Fruit fly (Drosophila melanogaster) whole organism, prepupa: ENCODE results near the gene CG13002.
A peak's percentile ranks its signal among the peaks of the same experiment; 100 is the strongest.

Experiments
- Blimp-1 ChIP-seq: fragments of 200-800 bp; sonication (Bioruptor generic); optimal IDR thresholded peaks from 3 replicates; lab custom pipeline; 2017; ENCODE audit warnings: missing biosample characterization, missing genetic modification characterization, mild to moderate bottlenecking, moderate library complexity, missing genetic modification reagents
- CG10631 ChIP-seq: fragments of 200-800 bp; sonication (Bioruptor generic); optimal IDR thresholded peaks from 2 replicates; lab custom pipeline; 2016; ENCODE audit warnings: missing biosample characterization, missing genetic modification characterization
- CG11902 ChIP-seq: fragments of 200-800 bp; sonication (Bioruptor generic); optimal IDR thresholded peaks from 3 replicates; lab custom pipeline; 2016; ENCODE audit warnings: missing biosample characterization, missing genetic modification characterization
- CG15336 ChIP-seq: fragments of 200-800 bp; sonication (Bioruptor generic); IDR thresholded peaks from 2 replicates; pipeline ENCODE4 v1.3.6; 2022; ENCODE audit warnings: missing biosample characterization, missing genetic modification characterization
- CG1621 ChIP-seq: fragments of 200-800 bp; sonication (Bioruptor generic); optimal IDR thresholded peaks from 3 replicates; lab custom pipeline; 2018; ENCODE audit warnings: missing biosample characterization, mild to moderate bottlenecking, missing genetic modification characterization
- CG16779 ChIP-seq: fragments of 200-800 bp; sonication (Bioruptor generic); optimal IDR thresholded peaks from 3 replicates; lab custom pipeline; 2017; ENCODE audit warnings: missing biosample characterization, mild to moderate bottlenecking, missing genetic modification characterization
- CG3032 ChIP-seq: fragments of 200-800 bp; optimal IDR thresholded peaks from 2 replicates; lab custom pipeline; 2019; ENCODE audit warnings: missing biosample characterization, mild to moderate bottlenecking, missing genetic modification characterization, moderate library complexity
- CG32006 ChIP-seq: fragments of 200-800 bp; sonication (Bioruptor generic); optimal IDR thresholded peaks from 3 replicates; lab custom pipeline; 2017; ENCODE audit warnings: missing biosample characterization, mild to moderate bottlenecking, missing genetic modification characterization
- CG3919 ChIP-seq: fragments of 200-800 bp; sonication (Bioruptor generic); optimal IDR thresholded peaks from 3 replicates; lab custom pipeline; 2016; ENCODE audit warnings: missing biosample characterization, missing genetic modification characterization
- CG4318 ChIP-seq: fragments of 200-800 bp; sonication (Bioruptor generic); optimal IDR thresholded peaks from 3 replicates; lab custom pipeline; 2017; ENCODE audit warnings: missing biosample characterization, mild to moderate bottlenecking, missing genetic modification characterization
- CG6163 ChIP-seq: fragments of 200-800 bp; sonication (Bioruptor generic); IDR thresholded peaks from 3 replicates; pipeline ENCODE4 v1.3.6; 2022; ENCODE audit warnings: missing biosample characterization, missing genetic modification characterization
- CG6276 ChIP-seq: fragments of 200-800 bp; sonication (Bioruptor generic); optimal IDR thresholded peaks from 2 replicates; lab custom pipeline; 2017; ENCODE audit warnings: missing biosample characterization, mild to moderate bottlenecking, missing genetic modification characterization
- CG6808 ChIP-seq: fragments of 200-800 bp; sonication (Bioruptor generic); optimal IDR thresholded peaks from 3 replicates; lab custom pipeline; 2017; ENCODE audit warnings: missing biosample characterization, missing genetic modification characterization, mild to moderate bottlenecking, moderate library complexity, missing genetic modification reagents
- CG6854 ChIP-seq: fragments of 200-800 bp; sonication (Bioruptor generic); optimal IDR thresholded peaks from 2 replicates; lab custom pipeline; 2017; ENCODE audit warnings: missing biosample characterization, mild to moderate bottlenecking, missing genetic modification characterization
- CG7368 ChIP-seq: fragments of 200-800 bp; sonication (Bioruptor generic); optimal IDR thresholded peaks from 3 replicates; lab custom pipeline; 2016; ENCODE audit warnings: missing biosample characterization, missing genetic modification characterization
- CG8119 ChIP-seq: fragments of 200-800 bp; sonication (Bioruptor generic); IDR thresholded peaks from 3 replicates; pipeline ENCODE4 v1.3.6; 2022; ENCODE audit warnings: missing biosample characterization, missing genetic modification characterization
- CG8319 ChIP-seq: fragments of 200-800 bp; sonication (Bioruptor generic); optimal IDR thresholded peaks from 3 replicates; lab custom pipeline; 2016; ENCODE audit warnings: missing biosample characterization, missing genetic modification characterization
- CG8632 ChIP-seq: fragments of 200-800 bp; sonication (Bioruptor generic); optimal IDR thresholded peaks from 3 replicates; lab custom pipeline; 2016; ENCODE audit warnings: missing biosample characterization, missing genetic modification characterization
- CG9139 ChIP-seq: fragments of 200-800 bp; sonication (Bioruptor generic); optimal IDR thresholded peaks from 3 replicates; lab custom pipeline; 2017; ENCODE audit warnings: missing biosample characterization, mild to moderate bottlenecking, missing genetic modification characterization
- Eip75B ChIP-seq: fragments of 200-800 bp; sonication (Bioruptor generic); optimal IDR thresholded peaks from 3 replicates; lab custom pipeline; 2016; ENCODE audit warnings: missing biosample characterization, missing genetic modification characterization
- Eip93F ChIP-seq: fragments of 200-800 bp; sonication (Bioruptor generic); optimal IDR thresholded peaks from 2 replicates; lab custom pipeline; 2016; ENCODE audit warnings: missing biosample characterization, mild to moderate bottlenecking, missing genetic modification characterization
- Ets21C ChIP-seq: fragments of 200-800 bp; sonication (Bioruptor generic); optimal IDR thresholded peaks from 3 replicates; lab custom pipeline; 2016; ENCODE audit warnings: missing biosample characterization, missing genetic modification characterization
- Ets96B ChIP-seq: fragments of 200-800 bp; optimal IDR thresholded peaks from 2 replicates; lab custom pipeline; 2019; ENCODE audit warnings: missing biosample characterization, mild to moderate bottlenecking, missing genetic modification characterization, moderate library complexity
- Gug ChIP-seq: fragments of 200-800 bp; sonication (Bioruptor generic); IDR thresholded peaks from 2 replicates; pipeline ENCODE4 v1.3.6; 2022; ENCODE audit warnings: missing biosample characterization, missing genetic modification characterization
- Hr38 ChIP-seq: sonication (Bioruptor generic); optimal IDR thresholded peaks from 2 replicates; lab custom pipeline; 2016; ENCODE audit warnings: missing biosample characterization, missing genetic modification characterization
- Hr39 ChIP-seq: fragments of 200-800 bp; sonication (Bioruptor generic); optimal IDR thresholded peaks from 2 replicates; lab custom pipeline; 2016; ENCODE audit warnings: missing biosample characterization, missing genetic modification characterization
- Hr4 ChIP-seq: fragments of 200-800 bp; sonication (Bioruptor generic); optimal IDR thresholded peaks from 3 replicates; lab custom pipeline; 2016; ENCODE audit warnings: missing biosample characterization, missing genetic modification characterization
- Lpt ChIP-seq: fragments of 200-800 bp; sonication (Bioruptor generic); optimal IDR thresholded peaks from 3 replicates; lab custom pipeline; 2016; ENCODE audit warnings: missing biosample characterization, missing genetic modification characterization
- Met ChIP-seq: fragments of 200-800 bp; sonication (Bioruptor generic); optimal IDR thresholded peaks from 3 replicates; lab custom pipeline; 2016; ENCODE audit warnings: missing biosample characterization, missing genetic modification characterization
- OdsH ChIP-seq: fragments of 200-800 bp; sonication (Bioruptor generic); optimal IDR thresholded peaks from 3 replicates; lab custom pipeline; 2016; ENCODE audit warnings: missing biosample characterization, missing genetic modification characterization
- Sox102F ChIP-seq: fragments of 200-800 bp; sonication (Bioruptor generic); optimal IDR thresholded peaks from 2 replicates; lab custom pipeline; 2016; ENCODE audit warnings: missing biosample characterization, mild to moderate bottlenecking, missing genetic modification characterization
- acj6 ChIP-seq: fragments of 200-800 bp; sonication (Bioruptor generic); optimal IDR thresholded peaks from 3 replicates; lab custom pipeline; 2016; ENCODE audit warnings: missing biosample characterization, missing genetic modification characterization
- cyc ChIP-seq: fragments of 200-800 bp; sonication (Bioruptor generic); optimal IDR thresholded peaks from 3 replicates; lab custom pipeline; 2016; ENCODE audit warnings: missing biosample characterization, missing genetic modification characterization
- dac ChIP-seq: fragments of 200-800 bp; sonication (Bioruptor generic); optimal IDR thresholded peaks from 2 replicates; lab custom pipeline; 2017; ENCODE audit warnings: missing biosample characterization, mild to moderate bottlenecking, missing genetic modification characterization
- eg ChIP-seq: fragments of 200-800 bp; sonication (Bioruptor generic); IDR thresholded peaks from 3 replicates; pipeline ENCODE4 v1.3.6; 2022; ENCODE audit warnings: missing biosample characterization, missing genetic modification characterization
- esn ChIP-seq: fragments of 200-800 bp; sonication (Bioruptor generic); optimal IDR thresholded peaks from 2 replicates; lab custom pipeline; 2016; ENCODE audit warnings: missing biosample characterization, mild to moderate bottlenecking, missing genetic modification characterization, moderate library complexity
- fd59A ChIP-seq: fragments of 200-800 bp; sonication (Bioruptor generic); optimal IDR thresholded peaks from 2 replicates; lab custom pipeline; 2017; ENCODE audit warnings: missing biosample characterization, mild to moderate bottlenecking, missing genetic modification characterization, missing genetic modification reagents
- fd85E ChIP-seq: fragments of 200-800 bp; sonication (Bioruptor generic); optimal IDR thresholded peaks from 3 replicates; lab custom pipeline; 2016; ENCODE audit warnings: missing biosample characterization, missing genetic modification characterization
- lz ChIP-seq: fragments of 200-800 bp; sonication (Bioruptor generic); optimal IDR thresholded peaks from 3 replicates; lab custom pipeline; 2016; ENCODE audit warnings: missing biosample characterization, missing genetic modification characterization
- net ChIP-seq: fragments of 200-800 bp; sonication (Bioruptor generic); optimal IDR thresholded peaks from 3 replicates; lab custom pipeline; 2016; ENCODE audit warnings: missing biosample characterization, missing genetic modification characterization
- pdm3 ChIP-seq: fragments of 200-800 bp; sonication (Bioruptor generic); optimal IDR thresholded peaks from 3 replicates; lab custom pipeline; 2016; ENCODE audit warnings: missing biosample characterization, missing genetic modification characterization
- salr ChIP-seq, 2 experiments: fragments of 200-800 bp; sonication (Bioruptor generic); optimal IDR thresholded peaks; 3 replicates each; lab custom pipeline; 2016 to 2018; ENCODE audit warnings: missing biosample characterization in 2 of 2, missing genetic modification characterization in 2 of 2, mild to moderate bottlenecking in 1 of 2
- spab ChIP-seq: fragments of 200-800 bp; sonication (Bioruptor generic); optimal IDR thresholded peaks from 2 replicates; lab custom pipeline; 2017; ENCODE audit warnings: missing biosample characterization, mild to moderate bottlenecking, missing genetic modification characterization, missing genetic modification reagents
- ss ChIP-seq, 2 experiments: fragments of 200-800 bp; sonication (Bioruptor generic); optimal IDR thresholded peaks; 2 replicates in 1 of 2; 3 replicates in 1 of 2; lab custom pipeline; 2017 to 2018; ENCODE audit warnings: mild to moderate bottlenecking in 2 of 2, missing biosample characterization in 2 of 2, missing genetic modification characterization in 2 of 2, moderate library complexity in 1 of 2
- vri ChIP-seq: fragments of 200-800 bp; sonication (Bioruptor generic); optimal IDR thresholded peaks from 3 replicates; lab custom pipeline; 2016; ENCODE audit warnings: missing biosample characterization, mild to moderate bottlenecking, missing genetic modification characterization

CG13002 gene

DNA sequence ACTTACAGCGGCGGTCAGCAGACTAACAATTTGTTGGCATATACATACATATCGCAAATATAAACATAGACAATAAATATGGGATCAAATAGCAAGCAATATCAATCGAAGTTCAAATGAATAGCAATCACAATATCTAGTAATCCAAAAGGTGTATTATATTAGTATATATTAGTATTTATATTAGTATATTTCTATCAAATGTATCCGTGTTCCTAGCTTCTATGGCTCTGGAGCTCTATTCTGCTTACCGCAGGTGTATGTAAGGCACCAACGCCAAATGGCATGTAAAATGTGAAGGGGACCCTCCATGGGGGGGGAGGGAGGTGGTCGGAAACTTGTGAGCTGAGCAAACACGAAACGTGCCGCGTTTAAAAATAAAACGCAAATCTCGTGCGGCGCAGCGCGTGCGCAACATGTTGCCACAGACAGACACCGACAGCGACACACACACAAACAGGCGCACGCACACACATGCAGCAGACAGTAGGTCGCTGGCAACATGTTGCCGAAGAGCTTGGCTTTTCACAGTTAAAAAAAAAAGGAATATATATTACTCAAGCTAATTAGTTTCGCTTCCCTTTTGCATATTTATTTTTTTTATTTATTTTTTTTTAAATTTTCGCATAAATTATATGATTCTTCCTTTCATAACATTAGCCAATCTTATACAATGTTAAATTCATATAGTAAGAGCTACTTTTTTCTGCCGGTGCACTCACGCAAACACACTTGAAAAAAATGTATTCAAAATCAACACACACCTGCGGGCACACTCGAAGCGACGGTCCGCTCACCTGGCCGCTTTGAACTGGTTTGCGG, 41.1 kb downstream of the CG13002 start (continued):
- TF ChIP-seq CG16779 (peak; percentile 54), CG7368 (GFP tag; lab: Kevin White, UChicago) (peak; percentile 40), Eip75B (GFP tag; lab: Kevin White, UChicago) (peak; percentile 77), OdsH (GFP tag; lab: Kevin White, UChicago) (peak; percentile 75), Lpt (GFP tag; lab: Kevin White, UChicago) (peak; percentile 65), cyc (GFP tag; lab: Kevin White, UChicago) (peak; percentile 54), CG11902 (peak; percentile 37), Ets96B (tag; lab: Kevin White, UChicago) (peak; percentile 70), vri (peak; percentile 16), CG6808 (GFP tag; lab: Kevin White, UChicago) (peak; percentile 62)
- TF ChIP-seq, all 60 proteins: peak for 57

DNA sequence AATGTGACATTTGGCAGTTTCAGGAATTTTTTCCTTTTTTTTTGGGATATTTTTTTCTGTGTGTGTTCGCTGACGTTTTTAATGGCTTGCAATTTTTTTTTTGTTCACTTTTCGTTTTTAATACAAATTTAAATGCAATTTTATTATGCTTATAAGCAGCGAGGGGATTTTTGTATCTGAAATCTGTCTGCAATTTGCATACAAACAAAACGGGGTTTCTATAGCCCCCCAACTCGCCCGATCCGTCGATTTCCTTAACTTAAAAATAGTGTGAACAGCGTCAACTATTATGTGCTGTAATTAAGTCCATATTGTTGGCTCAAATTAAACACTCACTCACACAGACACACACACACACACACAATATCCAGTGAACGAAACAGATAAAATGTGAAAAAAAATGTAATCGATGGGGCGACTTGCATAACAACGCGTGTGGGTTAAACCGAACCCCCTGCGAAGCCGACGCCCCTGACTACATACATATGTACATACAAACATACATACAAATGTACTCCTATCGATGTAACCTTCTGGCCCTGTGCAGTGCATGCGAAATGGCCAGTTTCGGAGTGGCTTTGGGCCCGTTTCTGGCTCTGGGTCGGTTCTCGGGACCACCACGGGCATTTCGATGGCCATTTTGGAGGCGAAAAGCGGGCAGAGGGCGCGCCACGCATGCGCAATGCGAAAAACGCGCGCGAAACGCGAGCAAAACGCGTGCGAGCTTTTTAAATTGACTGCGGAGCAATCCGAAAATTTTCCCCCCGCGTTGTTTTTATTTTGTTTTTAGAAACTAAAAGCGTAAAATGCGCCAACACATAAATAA, 42.6 kb downstream of the CG13002 start:
- TF ChIP-seq Hr38 (GFP tag; lab: Kevin White, UChicago) (no peak), Hr39 (peak; percentile 47), CG15336 (GFP tag; lab: Robert Waterston, UW) (no peak), ss (GFP tag; optimal IDR thresholded peaks at IDR 0.05; lab: Kevin White, UChicago) (no peak), dac (GFP tag; lab: Kevin White, UChicago) (no peak), CG1621 (tag; lab: Kevin White, UChicago) (no peak), Ets21C (GFP tag; lab: Kevin White, UChicago) (no peak), spab (GFP tag; lab: Kevin White, UChicago) (no peak), Hr4 (GFP tag; lab: Kevin White, UChicago) (no peak), CG3032 (tag; lab: Kevin White, UChicago) (no peak), net (GFP tag; lab: Kevin White, UChicago) (no peak), CG11902 (no peak), Eip93F (GFP tag; lab: Kevin White, UChicago) (no peak), vri (no peak), salr (GFP tag; optimal IDR thresholded peaks at IDR 0.05; lab: Kevin White, UChicago) (no peak), eg (GFP tag; lab: Robert Waterston, UW) (no peak), fd85E (GFP tag; lab: Kevin White, UChicago) (no peak), CG10631 (peak; percentile 33), CG6276 (GFP tag; lab: Kevin White, UChicago) (no peak), OdsH (GFP tag; lab: Kevin White, UChicago) (peak; percentile 31), CG7368 (GFP tag; lab: Kevin White, UChicago) (peak; percentile 2), Lpt (GFP tag; lab: Kevin White, UChicago) (no peak), Ets96B (tag; lab: Kevin White, UChicago) (peak; percentile 33), acj6 (no peak), CG8319 (GFP tag; lab: Kevin White, UChicago) (no peak), CG6163 (peak; percentile 51; the same call in 2 of the 3 replicates), Blimp-1 (GFP tag; lab: Kevin White, UChicago) (no peak), CG8632 (GFP tag; lab: Kevin White, UChicago) (peak; percentile 8), cyc (GFP tag; lab: Kevin White, UChicago) (peak; percentile 46), Sox102F (GFP tag; lab: Kevin White, UChicago) (peak; percentile 45), Eip75B (GFP tag; lab: Kevin White, UChicago) (peak; percentile 3), CG8119 (no peak), CG6854 (GFP tag; lab: Kevin White, UChicago) (no peak), CG32006 (no peak), fd59A (peak; percentile 25), CG6808 (GFP tag; lab: Kevin White, UChicago) (no peak), Gug (GFP tag; lab: Robert Waterston, UW) (no peak), esn (peak; percentile 13), Met (GFP tag; lab: Kevin White, UChicago) (peak; percentile 30), pdm3 (GFP tag; lab: Kevin White, UChicago) (peak; percentile 2), lz (peak; percentile 37), CG3919 (GFP tag; lab: Kevin White, UChicago) (peak; percentile 23), CG4318 (GFP tag; lab: Kevin White, UChicago) (no peak), CG9139 (GFP tag; lab: Kevin White, UChicago) (no peak)
